Worm (Caenorhabditis elegans): ENCODE data around the gene R09H10.6.

DNA sequence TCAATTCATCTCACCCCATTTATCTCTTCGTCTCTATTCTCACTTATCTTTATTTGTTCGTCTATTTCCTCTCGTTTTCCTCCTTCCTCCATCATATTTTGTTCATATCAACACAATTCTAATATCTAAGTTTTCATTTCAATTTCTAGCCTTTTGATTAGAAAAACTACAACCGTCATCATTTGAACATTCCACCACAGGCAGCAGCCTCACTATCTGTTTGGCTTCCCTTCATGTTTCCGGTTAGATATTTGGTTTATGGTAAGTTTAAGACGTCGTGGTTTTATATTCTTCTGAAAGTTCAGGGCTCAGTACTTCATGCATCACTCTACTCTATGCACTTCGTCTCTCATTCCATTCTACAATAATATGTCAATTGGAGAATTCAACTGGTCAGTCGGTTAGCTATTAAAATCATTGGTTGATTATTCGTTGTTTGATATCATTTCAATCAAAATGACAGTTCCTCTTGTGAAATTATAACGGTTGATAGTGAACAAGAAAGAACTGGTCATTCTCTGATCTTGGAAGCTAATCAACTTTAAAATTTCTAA lies 48.5 kb downstream of the R09H10.6 start, which contains the start of gene K08C7.1:
- no peak for TF ChIP-seq unc-62 (GFP tag; optimal IDR thresholded peaks at IDR 0.05)
- no peak for TF ChIP-seq zip-8 (tag; optimal IDR thresholded peaks at IDR 0.05)
- TF ChIP-seq blmp-1 (tag; optimal IDR thresholded peaks at IDR 0.05): no peak
- TF ChIP-seq ztf-11 (tag; optimal IDR thresholded peaks at IDR 0.05): no peak
- no peak for TF ChIP-seq nhr-76 (tag; optimal IDR thresholded peaks at IDR 0.05)
- no peak for TF ChIP-seq nhr-28 (tag; optimal IDR thresholded peaks at IDR 0.05)
- no peak for TF ChIP-seq nhr-237 (tag; optimal IDR thresholded peaks at IDR 0.05)
- no peak for TF ChIP-seq lin-13 (tag; optimal IDR thresholded peaks at IDR 0.05)
- TF ChIP-seq mep-1 (tag; optimal IDR thresholded peaks at IDR 0.05): no peak
- TF ChIP-seq nhr-12 (tag; optimal IDR thresholded peaks at IDR 0.05): no peak
- TF ChIP-seq pha-4 (tag; optimal IDR thresholded peaks at IDR 0.05): no peak
- no peak for TF ChIP-seq elt-1 (tag; optimal IDR thresholded peaks at IDR 0.05; ENCODE audit: borderline replicate concordance, insufficient read depth)
- TF ChIP-seq tbx-8 (GFP tag; optimal IDR thresholded peaks at IDR 0.05): no peak

Data from whole organism, mixed stage, embryonic.